Worm (Caenorhabditis elegans) whole organism, late embryonic: Measurements from ENCODE around the gene F08G2.5.

Experiments used
- C38D4.7 ChIP-seq: fragments of 200-800 bp; sonication (Bioruptor generic); optimal IDR thresholded peaks from 2 replicates; lab custom pipeline; 2018; ENCODE audit warnings: mild to moderate bottlenecking, missing genetic modification characterization, moderate library complexity, missing compliant biosample characterization
- F13H6.1 ChIP-seq: sonication (generic microtip); optimal IDR thresholded peaks from 2 replicates; lab custom pipeline; 2016; ENCODE audit warnings: missing genetic modification characterization, missing compliant biosample characterization
- K02D7.2 ChIP-seq: sonication (generic microtip); optimal IDR thresholded peaks from 2 replicates; lab custom pipeline; 2017; ENCODE audit warnings: mild to moderate bottlenecking, missing genetic modification characterization, missing compliant biosample characterization
- K09A11.1 ChIP-seq: sonication (generic microtip); optimal IDR thresholded peaks from 2 replicates; lab custom pipeline; 2017; ENCODE audit warnings: antibody characterized with exemption, mild to moderate bottlenecking, missing genetic modification characterization, missing compliant biosample characterization; ENCODE audit not compliant: insufficient read depth
- ahr-1 ChIP-seq: sonication (generic microtip); optimal IDR thresholded peaks from 2 replicates; lab custom pipeline; 2016; ENCODE audit warnings: missing genetic modification characterization, missing compliant biosample characterization
- ceh-18 ChIP-seq: sonication (generic microtip); optimal IDR thresholded peaks from 2 replicates; lab custom pipeline; 2016; ENCODE audit warnings: missing genetic modification characterization, missing compliant biosample characterization
- ceh-2 ChIP-seq: sonication (generic microtip); optimal IDR thresholded peaks from 2 replicates; lab custom pipeline; 2016; ENCODE audit warnings: missing genotype, missing genetic modification characterization, missing compliant biosample characterization
- ceh-22 ChIP-seq: sonication (generic microtip); optimal IDR thresholded peaks from 2 replicates; lab custom pipeline; 2017; ENCODE audit warnings: missing biosample characterization, missing genetic modification characterization
- ceh-24 ChIP-seq: sonication (generic microtip); optimal IDR thresholded peaks from 2 replicates; lab custom pipeline; 2016; ENCODE audit warnings: mild to moderate bottlenecking, missing genetic modification characterization, missing compliant biosample characterization
- ceh-34 ChIP-seq: sonication (generic microtip); optimal IDR thresholded peaks from 2 replicates; lab custom pipeline; 2016; ENCODE audit warnings: mild to moderate bottlenecking, missing genetic modification characterization, missing compliant biosample characterization
- ceh-45 ChIP-seq: fragments of 200-800 bp; sonication (Bioruptor generic); IDR thresholded peaks from 2 replicates; pipeline ENCODE4 v1.3.6; 2022; ENCODE audit warnings: missing genetic modification reagents, missing genetic modification characterization, missing compliant biosample characterization
- ceh-48 ChIP-seq: sonication (generic microtip); optimal IDR thresholded peaks from 2 replicates; lab custom pipeline; 2016; ENCODE audit warnings: missing genetic modification characterization, inconsistent platforms, missing compliant biosample characterization
- ceh-6 ChIP-seq: fragments of 200-800 bp; sonication (Bioruptor generic); optimal IDR thresholded peaks from 2 replicates; lab custom pipeline; 2018; ENCODE audit warnings: mild to moderate bottlenecking, missing genetic modification characterization, missing compliant biosample characterization
- ceh-9 ChIP-seq: sonication (generic microtip); optimal IDR thresholded peaks from 2 replicates; lab custom pipeline; 2016; ENCODE audit warnings: mild to moderate bottlenecking, missing genetic modification characterization, inconsistent platforms, missing compliant biosample characterization
- che-1 ChIP-seq: sonication (generic microtip); optimal IDR thresholded peaks from 2 replicates; lab custom pipeline; 2016; ENCODE audit warnings: mild to moderate bottlenecking, missing genetic modification characterization, missing compliant biosample characterization
- dmd-4 ChIP-seq: sonication (generic microtip); optimal IDR thresholded peaks from 2 replicates; lab custom pipeline; 2016; ENCODE audit warnings: borderline replicate concordance, missing genetic modification characterization, missing compliant biosample characterization
- elt-2 ChIP-seq: sonication (generic microtip); optimal IDR thresholded peaks from 2 replicates; lab custom pipeline; 2016; ENCODE audit warnings: missing genetic modification reagents, missing genetic modification characterization, missing compliant biosample characterization
- elt-4 ChIP-seq: sonication (generic microtip); optimal IDR thresholded peaks from 2 replicates; lab custom pipeline; 2016; ENCODE audit warnings: missing genetic modification characterization, missing compliant biosample characterization
- eyg-1 ChIP-seq: sonication (generic microtip); optimal IDR thresholded peaks from 2 replicates; lab custom pipeline; 2016; ENCODE audit warnings: missing genotype, missing genetic modification characterization, missing compliant biosample characterization
- fkh-6 ChIP-seq: sonication (generic microtip); optimal IDR thresholded peaks from 2 replicates; lab custom pipeline; 2016; ENCODE audit warnings: missing genetic modification characterization, missing compliant biosample characterization
- hlh-15 ChIP-seq: sonication (generic microtip); optimal IDR thresholded peaks from 2 replicates; lab custom pipeline; 2016; ENCODE audit warnings: missing genetic modification characterization, missing compliant biosample characterization
- hlh-30 ChIP-seq: sonication (generic microtip); optimal IDR thresholded peaks from 2 replicates; lab custom pipeline; 2017; ENCODE audit warnings: antibody characterized with exemption, missing genetic modification characterization, missing compliant biosample characterization; ENCODE audit not compliant: insufficient read depth
- hlh-8 ChIP-seq: sonication (generic microtip); optimal IDR thresholded peaks from 2 replicates; lab custom pipeline; 2016; ENCODE audit warnings: missing genotype, missing genetic modification characterization, missing compliant biosample characterization
- lin-11 ChIP-seq: fragments of 200-800 bp; sonication (Bioruptor generic); optimal IDR thresholded peaks from 2 replicates; lab custom pipeline; 2018; ENCODE audit warnings: mild to moderate bottlenecking, missing genetic modification characterization, missing compliant biosample characterization
- mec-3 ChIP-seq: sonication (generic microtip); optimal IDR thresholded peaks from 2 replicates; lab custom pipeline; 2016; ENCODE audit warnings: borderline replicate concordance, missing genetic modification characterization, missing compliant biosample characterization
- nfya-1 ChIP-seq: sonication (generic microtip); optimal IDR thresholded peaks from 2 replicates; lab custom pipeline; 2017; ENCODE audit warnings: missing genetic modification characterization, mild to moderate bottlenecking, missing compliant biosample characterization, antibody characterized with exemption, moderate library complexity
- nhr-11 ChIP-seq: fragments of 150-350 bp; optimal IDR thresholded peaks from 2 replicates; lab custom pipeline; 2014; ENCODE audit warnings: missing biosample characterization, missing genetic modification characterization
- nhr-232 ChIP-seq: sonication (generic microtip); optimal IDR thresholded peaks from 2 replicates; lab custom pipeline; 2016; ENCODE audit warnings: missing genetic modification characterization, missing compliant biosample characterization
- pat-9 ChIP-seq: fragments of 200-800 bp; sonication (Bioruptor generic); optimal IDR thresholded peaks from 2 replicates; lab custom pipeline; 2018; ENCODE audit warnings: mild to moderate bottlenecking, missing genetic modification characterization, moderate library complexity, missing compliant biosample characterization
- pax-1 ChIP-seq: fragments of 150-350 bp; optimal IDR thresholded peaks from 2 replicates; lab custom pipeline; 2014; ENCODE audit warnings: missing biosample characterization, missing genetic modification characterization
- pha-2 ChIP-seq: sonication (generic microtip); optimal IDR thresholded peaks from 2 replicates; lab custom pipeline; 2017; ENCODE audit warnings: mild to moderate bottlenecking, missing genetic modification characterization, missing compliant biosample characterization
- pha-4 ChIP-seq: fragments of 150-350 bp; optimal IDR thresholded peaks from 2 replicates; lab custom pipeline; 2018; ENCODE audit warnings: missing biosample characterization, missing genetic modification reagents, missing genetic modification characterization
- pqm-1 ChIP-seq: sonication (generic microtip); optimal IDR thresholded peaks from 2 replicates; lab custom pipeline; 2016; ENCODE audit warnings: missing genetic modification characterization, missing compliant biosample characterization
- ref-2 ChIP-seq: sonication (generic microtip); optimal IDR thresholded peaks from 2 replicates; lab custom pipeline; 2016; ENCODE audit warnings: missing genetic modification characterization, missing compliant biosample characterization
- rnt-1 ChIP-seq: sonication (generic microtip); optimal IDR thresholded peaks from 2 replicates; lab custom pipeline; 2016; ENCODE audit warnings: missing genetic modification characterization, missing compliant biosample characterization
- sox-2 ChIP-seq: fragments of 200-800 bp; sonication (Bioruptor generic); IDR thresholded peaks from 2 replicates; pipeline ENCODE4 v1.3.6; 2022; ENCODE audit warnings: missing genetic modification reagents, missing genetic modification characterization, missing compliant biosample characterization
- sox-4 ChIP-seq: sonication (generic microtip); optimal IDR thresholded peaks from 2 replicates; lab custom pipeline; 2017; ENCODE audit warnings: mild to moderate bottlenecking, missing genetic modification characterization, inconsistent platforms, missing compliant biosample characterization
- syd-9 ChIP-seq: sonication (generic microtip); optimal IDR thresholded peaks from 2 replicates; lab custom pipeline; 2016; ENCODE audit warnings: mild to moderate bottlenecking, missing genetic modification characterization, moderate library complexity, missing compliant biosample characterization
- tbx-2 ChIP-seq: sonication (generic microtip); optimal IDR thresholded peaks from 2 replicates; lab custom pipeline; 2016; ENCODE audit warnings: missing genetic modification characterization, missing compliant biosample characterization
- tbx-7 ChIP-seq: sonication (generic microtip); optimal IDR thresholded peaks from 2 replicates; lab custom pipeline; 2016; ENCODE audit warnings: missing genotype, missing genetic modification characterization, missing compliant biosample characterization
- ttx-3 ChIP-seq: sonication (generic microtip); optimal IDR thresholded peaks from 2 replicates; lab custom pipeline; 2016; ENCODE audit warnings: missing genetic modification reagents, missing genetic modification characterization, missing compliant biosample characterization
- unc-42 ChIP-seq: sonication (generic microtip); optimal IDR thresholded peaks from 2 replicates; lab custom pipeline; 2016; ENCODE audit warnings: missing genotype, missing genetic modification characterization, missing compliant biosample characterization
- unc-55 ChIP-seq: sonication (generic microtip); optimal IDR thresholded peaks from 2 replicates; lab custom pipeline; 2017; ENCODE audit warnings: missing biosample characterization, missing genetic modification reagents, missing genetic modification characterization
- unc-86 ChIP-seq: sonication (generic microtip); optimal IDR thresholded peaks from 2 replicates; lab custom pipeline; 2016; ENCODE audit warnings: missing genetic modification characterization, missing compliant biosample characterization

The F08G2.5 gene

ce11 chrII:13872191-13872889, 38.9 kb upstream of the F08G2.5 start, which contains the start of the genes cup-14 and ndub-8 (continued):
- TF ChIP-seq tbx-2 (tag; lab: Kevin White, UChicago) (peak; percentile 21), eyg-1 (no peak), mec-3 (tag; lab: Kevin White, UChicago) (no peak), sox-2 (GFP tag; lab: Robert Waterston, UW) (no peak), lin-11 (tag; lab: Kevin White, UChicago) (no peak), pha-4 (tag; lab: Kevin White, UChicago) (no peak), hlh-8 (no peak), C38D4.7 (GFP tag; lab: Kevin White, UChicago) (no peak), ceh-34 (tag; lab: Kevin White, UChicago) (peak; percentile 6), ceh-18 (no peak), ahr-1 (tag; lab: Kevin White, UChicago) (no peak), elt-2 (no peak), nfya-1 (tag; lab: Kevin White, UChicago) (peak; percentile 93), pqm-1 (tag; lab: Kevin White, UChicago) (no peak), elt-4 (tag; lab: Kevin White, UChicago) (no peak), sox-4 (no peak), ceh-45 (GFP tag; lab: Robert Waterston, UW) (no peak), K02D7.2 (no peak), ceh-48 (tag; lab: Kevin White, UChicago) (peak; percentile 87), unc-55 (GFP tag; lab: Kevin White, UChicago) (peak; percentile 77), ceh-24 (tag; lab: Kevin White, UChicago) (no peak), rnt-1 (tag; lab: Kevin White, UChicago) (no peak), syd-9 (tag; lab: Kevin White, UChicago) (no peak), nhr-11 (tag; lab: Kevin White, UChicago) (no peak), tbx-7 (tag; lab: Kevin White, UChicago) (no peak), pha-2 (tag; lab: Kevin White, UChicago) (no peak), ttx-3 (tag; lab: Kevin White, UChicago) (no peak), pax-1 (tag; lab: Kevin White, UChicago) (peak; percentile 87), ceh-6 (GFP tag; lab: Kevin White, UChicago) (no peak), che-1 (tag; lab: Kevin White, UChicago) (no peak), unc-42 (tag; lab: Kevin White, UChicago) (peak; percentile 83), dmd-4 (tag; lab: Kevin White, UChicago) (no peak), ceh-22 (tag; lab: Kevin White, UChicago) (no peak), ref-2 (no peak), F13H6.1 (tag; lab: Kevin White, UChicago) (no peak), ceh-2 (no peak), pat-9 (tag; lab: Kevin White, UChicago) (no peak), nhr-232 (tag; lab: Kevin White, UChicago) (no peak), ceh-9 (no peak), hlh-30 (tag; lab: Kevin White, UChicago) (peak; percentile 75), hlh-15 (no peak), fkh-6 (tag; lab: Kevin White, UChicago) (no peak), unc-86 (tag; lab: Kevin White, UChicago) (no peak), K09A11.1 (tag; lab: Kevin White, UChicago) (no peak)
- TF ChIP-seq, all 69 proteins: peak for 12
